Worm (Caenorhabditis elegans) whole organism, late embryonic: ENCODE data around the gene Y42G9A.3.

Source experiments
- ama-1 ChIP-seq: fragments of 150-350 bp; optimal IDR thresholded peaks from 2 replicates; lab custom pipeline; 2014
- ceh-2 ChIP-seq: sonication (generic microtip); optimal IDR thresholded peaks from 2 replicates; lab custom pipeline; 2016; ENCODE audit warnings: missing genotype, missing genetic modification characterization, missing compliant biosample characterization
- fkh-10 ChIP-seq: fragments of 150-350 bp; optimal IDR thresholded peaks from 2 replicates; lab custom pipeline; 2014; ENCODE audit warnings: missing biosample characterization, missing genetic modification reagents, missing genetic modification characterization
- mec-3 ChIP-seq: sonication (generic microtip); optimal IDR thresholded peaks from 2 replicates; lab custom pipeline; 2016; ENCODE audit warnings: borderline replicate concordance, missing genetic modification characterization, missing compliant biosample characterization
- nfya-1 ChIP-seq: sonication (generic microtip); optimal IDR thresholded peaks from 2 replicates; lab custom pipeline; 2017; ENCODE audit warnings: missing genetic modification characterization, mild to moderate bottlenecking, missing compliant biosample characterization, antibody characterized with exemption, moderate library complexity
- unc-86 ChIP-seq: sonication (generic microtip); optimal IDR thresholded peaks from 2 replicates; lab custom pipeline; 2016; ENCODE audit warnings: missing genetic modification characterization, missing compliant biosample characterization

- no peak for TF ChIP-seq fkh-10 (GFP tag; lab: Kevin White, UChicago)
- TF ChIP-seq unc-86 (tag; lab: Kevin White, UChicago): no peak
- TF ChIP-seq mec-3 (tag; lab: Kevin White, UChicago): no peak
- TF ChIP-seq ama-1 (lab: Kevin White, UChicago): no peak
- no peak for TF ChIP-seq ceh-2 (tag; lab: Kevin White, UChicago)
- peak; percentile 35 for TF ChIP-seq nfya-1
Observed at ce11 chrIII:6170038-6170437, 24.0 kb downstream of the Y42G9A.3 start.
